Worm (Caenorhabditis elegans): ENCODE data around the gene bet-2.

DNA sequence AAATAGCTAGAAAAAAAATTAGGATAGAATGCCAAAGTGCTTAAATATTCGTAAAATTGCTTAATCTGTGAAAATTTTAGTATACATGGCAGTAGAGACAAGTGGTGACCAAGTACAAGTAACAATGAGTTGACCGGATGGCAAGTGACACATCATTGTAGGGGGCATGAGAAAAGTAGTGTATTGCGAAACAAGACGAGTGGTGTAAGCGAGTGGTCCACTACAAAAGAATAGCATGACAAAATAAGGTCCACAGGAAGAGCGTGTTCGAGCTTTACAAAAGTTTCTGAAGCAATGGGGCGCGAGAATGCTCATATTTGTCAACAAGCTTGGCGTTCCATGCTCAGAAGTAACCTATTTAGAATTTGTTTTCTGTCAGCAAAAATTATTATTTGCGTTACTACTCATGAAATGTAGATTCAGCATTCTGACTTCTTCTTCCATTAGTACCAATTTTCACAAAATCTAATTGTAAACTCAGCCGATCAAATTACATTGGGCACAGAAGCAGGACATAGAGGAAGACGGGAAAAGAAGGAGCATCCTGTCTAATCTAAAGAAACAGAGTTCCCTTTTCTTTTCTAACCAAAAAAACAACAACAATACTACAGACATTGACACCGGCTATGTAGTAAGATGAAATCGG lies 50.6 kb downstream of the bet-2 start:
- TF ChIP-seq W03F9.2 (tag; optimal IDR thresholded peaks at IDR 0.05) (no peak), him-1 (tag; optimal IDR thresholded peaks at IDR 0.05) (no peak), dao-5 (tag; optimal IDR thresholded peaks at IDR 0.05) (no peak)

Data from whole organism, L4/young adult.